Worm (Caenorhabditis elegans): ENCODE results near the gene R02F2.10.

ce11 chrIII:5453290-5453689, 24.8 kb upstream of the R02F2.10 start, which contains the start of gene F48E8.4:
- TF ChIP-seq ceh-9 (tag; optimal IDR thresholded peaks at IDR 0.05) (no peak), dmd-4 (tag; optimal IDR thresholded peaks at IDR 0.05; ENCODE audit: borderline replicate concordance) (no peak), elt-2 (tag; optimal IDR thresholded peaks at IDR 0.05) (no peak), pha-4 (tag; optimal IDR thresholded peaks at IDR 0.05) (no peak), hlh-6 (tag; optimal IDR thresholded peaks at IDR 0.05) (no peak)

All from whole organism, late embryonic.